Worm (Caenorhabditis elegans) whole organism, early embryonic: ENCODE results near the gene Y38F1A.2.
A peak's percentile ranks its signal among the peaks of the same experiment; 100 is the strongest.

ENCODE experiments used
- B0310.2 ChIP-seq: sonication (generic microtip); optimal IDR thresholded peaks from 2 replicates; lab custom pipeline; 2016; ENCODE audit warnings: mild to moderate bottlenecking, missing genetic modification characterization, missing compliant biosample characterization
- F13C5.2 ChIP-seq: sonication (generic microtip); optimal IDR thresholded peaks from 2 replicates; lab custom pipeline; 2017; ENCODE audit warnings: mild to moderate bottlenecking, missing genetic modification characterization, inconsistent platforms, missing compliant biosample characterization
- aly-1 ChIP-seq: sonication (generic microtip); optimal IDR thresholded peaks from 2 replicates; lab custom pipeline; 2016; ENCODE audit warnings: missing genetic modification characterization, missing compliant biosample characterization
- ama-1 ChIP-seq: fragments of 150-350 bp; optimal IDR thresholded peaks from 2 replicates; lab custom pipeline; 2014
- ceh-13 ChIP-seq: fragments of 200-800 bp; sonication (Bioruptor generic); optimal IDR thresholded peaks from 2 replicates; lab custom pipeline; 2018; ENCODE audit warnings: mild to moderate bottlenecking, missing genetic modification characterization, missing compliant biosample characterization
- ceh-36 ChIP-seq: sonication (generic microtip); optimal IDR thresholded peaks from 2 replicates; lab custom pipeline; 2016; ENCODE audit warnings: missing genetic modification characterization, inconsistent platforms, missing compliant biosample characterization
- ets-7 ChIP-seq: sonication (generic microtip); optimal IDR thresholded peaks from 2 replicates; lab custom pipeline; 2016; ENCODE audit warnings: missing genotype, missing genetic modification characterization, missing compliant biosample characterization
- flt-1 ChIP-seq: fragments of 200-800 bp; sonication (Bioruptor generic); IDR thresholded peaks from 2 replicates; pipeline ENCODE4 v1.3.6; 2022; ENCODE audit warnings: missing genetic modification characterization, missing compliant biosample characterization
- hmbx-1 ChIP-seq: sonication (generic microtip); optimal IDR thresholded peaks from 2 replicates; lab custom pipeline; 2016; ENCODE audit warnings: mild to moderate bottlenecking, missing genetic modification characterization, missing compliant biosample characterization
- hmg-4 ChIP-seq: fragments of 200-800 bp; sonication (Bioruptor generic); optimal IDR thresholded peaks from 2 replicates; lab custom pipeline; 2018; ENCODE audit warnings: mild to moderate bottlenecking, missing genetic modification characterization, missing compliant biosample characterization
- hnd-1 ChIP-seq: sonication (generic microtip); optimal IDR thresholded peaks from 2 replicates; lab custom pipeline; 2016; ENCODE audit warnings: missing genetic modification characterization, missing compliant biosample characterization
- pes-1 ChIP-seq: fragments of 200-800 bp; sonication (Bioruptor generic); IDR thresholded peaks from 2 replicates; pipeline ENCODE4 v1.3.6; 2022; ENCODE audit warnings: missing genetic modification reagents, missing genetic modification characterization, missing compliant biosample characterization
- scrt-1 ChIP-seq: fragments of 200-800 bp; sonication (Bioruptor generic); IDR thresholded peaks from 2 replicates; pipeline ENCODE4 v1.3.6; 2022; ENCODE audit warnings: missing genetic modification characterization, missing compliant biosample characterization
- sea-1 ChIP-seq: fragments of 200-800 bp; sonication (Bioruptor generic); conservative IDR thresholded peaks from 2 replicates; pipeline ENCODE4 v1.3.6; 2022; ENCODE audit warnings: missing genetic modification characterization, missing compliant biosample characterization
- tbx-11 ChIP-seq: fragments of 200-800 bp; sonication (Bioruptor generic); IDR thresholded peaks from 2 replicates; pipeline ENCODE4 v1.3.6; 2022; ENCODE audit warnings: missing genetic modification characterization, missing compliant biosample characterization
- tbx-37 ChIP-seq: fragments of 200-800 bp; sonication (Bioruptor generic); conservative IDR thresholded peaks from 2 replicates; pipeline ENCODE4 v1.3.6; 2022; ENCODE audit warnings: missing genetic modification reagents, missing genetic modification characterization, missing compliant biosample characterization
- tra-4 ChIP-seq: sonication (generic microtip); optimal IDR thresholded peaks from 2 replicates; lab custom pipeline; 2017; ENCODE audit warnings: missing genetic modification characterization, missing compliant biosample characterization

The Y38F1A.2 gene

DNA sequence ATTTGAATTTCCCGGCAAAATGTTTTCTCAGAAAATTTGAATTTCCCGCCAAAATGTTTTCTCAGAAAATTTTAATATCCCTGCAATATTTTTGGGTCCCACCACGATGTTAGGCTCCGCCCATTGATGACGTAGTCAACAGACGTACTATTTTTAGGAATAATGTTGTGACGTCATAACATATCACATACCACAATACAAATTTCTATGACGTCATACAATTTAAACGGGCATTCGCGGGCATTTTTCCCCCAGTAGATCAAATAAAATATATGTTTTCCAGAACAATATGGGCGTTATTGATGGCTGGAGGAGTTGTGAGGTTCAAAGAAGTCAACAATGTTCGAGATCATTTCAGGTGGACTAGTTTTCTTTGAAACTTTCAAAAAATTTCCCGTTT is 11.5 kb downstream of the Y38F1A.2 start:
- TF ChIP-seq tbx-11, result no peak

DNA sequence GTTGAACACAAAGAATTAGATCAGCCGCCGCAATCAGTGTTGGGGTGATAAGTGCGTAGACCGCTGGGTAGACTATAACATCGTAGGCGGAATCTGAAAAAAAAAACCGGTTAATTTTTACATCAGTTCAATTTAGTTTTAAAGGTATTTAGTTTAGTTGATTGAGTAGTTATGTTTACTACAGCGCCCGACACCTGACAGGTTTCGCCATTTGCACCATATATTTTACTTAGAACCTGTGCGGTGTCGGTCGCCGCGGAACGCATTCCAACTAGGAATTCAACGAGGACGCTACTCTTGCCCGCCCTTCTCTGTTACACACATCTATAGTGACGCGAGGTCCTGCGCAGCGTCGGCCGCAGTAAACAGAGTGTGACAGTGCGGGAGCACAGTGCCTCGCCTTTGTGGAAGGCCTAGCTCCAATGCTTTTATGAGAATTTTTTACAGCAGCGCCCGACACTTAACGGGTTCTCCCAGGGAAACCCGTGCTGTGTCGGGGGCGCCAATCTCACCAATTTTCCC is 13.8 kb downstream of the Y38F1A.2 start:
- no peak for TF ChIP-seq tbx-37
- TF ChIP-seq F13C5.2, result no peak
- TF ChIP-seq B0310.2 (tag; lab: Kevin White, UChicago), result no peak
- TF ChIP-seq ets-7 (tag; lab: Kevin White, UChicago), result no peak
- TF ChIP-seq hnd-1 (tag; lab: Kevin White, UChicago), result no peak
- no peak for TF ChIP-seq pes-1 (GFP tag; lab: Robert Waterston, UW)
- no peak for TF ChIP-seq tra-4 (tag; lab: Kevin White, UChicago)
- TF ChIP-seq scrt-1, result 0 out of 2 replicates have a peak, but pooled peaks have one; percentile 30

ce11 chrII:12969622-12970021 is 14.9 kb downstream of the Y38F1A.2 start, which contains the start of gene Y38F1A.4:
Y38F1A.4 (minus strand) TSS chrII:12969722.
- TF ChIP-seq B0310.2 (tag; lab: Kevin White, UChicago) (no peak), tbx-11 (no peak), ceh-13 (GFP tag; lab: Kevin White, UChicago) (no peak), flt-1 (no peak), ets-7 (tag; lab: Kevin White, UChicago) (no peak), sea-1 (GFP tag; lab: Robert Waterston, UW) (no peak), tra-4 (tag; lab: Kevin White, UChicago) (no peak), ama-1 (no peak), ceh-36 (tag; lab: Kevin White, UChicago) (no peak), tbx-37 (no peak), pes-1 (GFP tag; lab: Robert Waterston, UW) (no peak), hnd-1 (tag; lab: Kevin White, UChicago) (no peak), hmbx-1 (tag; lab: Kevin White, UChicago) (no peak), hmg-4 (no peak), F13C5.2 (no peak)

- TF ChIP-seq tbx-37 (no peak), ets-7 (tag; lab: Kevin White, UChicago) (no peak), tbx-11 (no peak), flt-1 (no peak)
Measured at ce11 chrII:12978658-12979057, 23.9 kb downstream of the Y38F1A.2 start.

- TF ChIP-seq tbx-37 (no peak), aly-1 (tag; lab: Kevin White, UChicago) (no peak), hmg-4 (no peak), tra-4 (tag; lab: Kevin White, UChicago) (no peak), ceh-36 (tag; lab: Kevin White, UChicago) (no peak), tbx-11 (no peak), B0310.2 (tag; lab: Kevin White, UChicago) (no peak), F13C5.2 (no peak), sea-1 (GFP tag; lab: Robert Waterston, UW) (no peak), ama-1 (no peak), ceh-13 (GFP tag; lab: Kevin White, UChicago) (no peak), flt-1 (no peak)
Measured at ce11 chrII:12980212-12980611, 25.5 kb downstream of the Y38F1A.2 start, which contains the start of gene cyd-1. cyd-1 (plus strand) TSS chrII:12980591.

DNA sequence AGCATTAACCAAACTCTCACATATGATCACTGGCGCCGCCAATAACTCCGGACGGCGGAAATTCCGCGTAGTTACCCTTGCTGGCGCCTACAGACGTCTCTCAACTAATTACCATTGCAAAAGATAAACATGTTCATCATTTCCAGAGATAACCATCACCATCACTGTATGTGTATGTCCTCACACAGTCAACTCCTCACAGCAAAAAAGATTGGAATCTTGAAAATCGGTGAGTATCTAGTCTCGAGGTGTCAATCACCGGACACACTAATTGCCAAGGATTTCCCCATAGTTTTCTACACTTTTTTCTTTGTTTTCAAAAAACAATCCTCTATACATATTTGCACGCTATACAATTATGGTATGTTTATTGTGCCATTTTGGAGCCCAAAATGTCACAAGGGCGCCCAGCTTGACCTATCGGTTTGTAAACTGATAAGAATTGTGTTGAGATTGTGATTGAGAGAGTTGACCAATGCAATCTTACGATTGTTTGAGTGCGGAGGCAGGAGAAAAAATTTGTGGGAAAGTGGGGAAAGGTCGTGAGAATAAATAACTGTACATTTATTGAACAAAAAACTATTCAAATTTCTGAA is 27.3 kb downstream of the Y38F1A.2 start:
- TF ChIP-seq ama-1 (no peak), scrt-1 (no peak), B0310.2 (tag; lab: Kevin White, UChicago) (no peak), ceh-36 (tag; lab: Kevin White, UChicago) (no peak), F13C5.2 (no peak), flt-1 (no peak), ceh-13 (GFP tag; lab: Kevin White, UChicago) (no peak), tbx-37 (no peak), hnd-1 (tag; lab: Kevin White, UChicago) (no peak), hmbx-1 (tag; lab: Kevin White, UChicago) (no peak), aly-1 (tag; lab: Kevin White, UChicago) (no peak), tra-4 (tag; lab: Kevin White, UChicago) (no peak), tbx-11 (no peak), pes-1 (GFP tag; lab: Robert Waterston, UW) (no peak), ets-7 (tag; lab: Kevin White, UChicago) (no peak), sea-1 (GFP tag; lab: Robert Waterston, UW) (no peak), hmg-4 (no peak)

DNA sequence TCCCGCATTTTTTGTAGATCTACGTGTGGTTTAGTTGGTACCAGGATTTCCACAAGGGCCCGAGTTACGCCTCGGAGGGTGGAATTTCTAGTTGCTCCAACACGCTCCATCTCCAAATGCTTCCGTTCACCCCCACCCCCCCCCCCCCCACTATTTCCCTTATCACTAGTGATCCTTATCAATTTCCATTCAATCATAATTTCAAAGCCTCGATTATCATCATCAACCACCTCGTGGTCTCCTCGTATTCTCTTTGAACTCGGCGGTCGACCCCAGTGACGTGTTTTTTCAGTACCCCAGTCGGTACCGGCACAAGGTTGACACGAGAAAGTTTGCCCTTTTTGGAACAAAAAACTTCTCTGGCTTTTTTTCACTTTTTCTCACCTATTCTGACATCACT is 28.1 kb downstream of the Y38F1A.2 start:
- TF ChIP-seq hmg-4 (no peak), sea-1 (GFP tag; lab: Robert Waterston, UW) (no peak), ceh-36 (tag; lab: Kevin White, UChicago) (no peak)

- TF ChIP-seq tbx-37, result no peak
- no peak for TF ChIP-seq sea-1 (GFP tag; lab: Robert Waterston, UW)
- TF ChIP-seq ceh-13 (GFP tag; lab: Kevin White, UChicago), result no peak
- TF ChIP-seq hmbx-1 (tag; lab: Kevin White, UChicago), result no peak
- TF ChIP-seq flt-1, result no peak
- TF ChIP-seq ceh-36 (tag; lab: Kevin White, UChicago), result no peak
- TF ChIP-seq ets-7 (tag; lab: Kevin White, UChicago), result no peak
- TF ChIP-seq hmg-4, result no peak
- TF ChIP-seq tra-4 (tag; lab: Kevin White, UChicago), result no peak
- TF ChIP-seq hnd-1 (tag; lab: Kevin White, UChicago), result no peak
- no peak for TF ChIP-seq F13C5.2
Measured at ce11 chrII:12984709-12985108, 30.0 kb downstream of the Y38F1A.2 start.
